Fruit fly (Drosophila melanogaster): Measurements from ENCODE around the gene CG32100.

Gene CG32100

DNA sequence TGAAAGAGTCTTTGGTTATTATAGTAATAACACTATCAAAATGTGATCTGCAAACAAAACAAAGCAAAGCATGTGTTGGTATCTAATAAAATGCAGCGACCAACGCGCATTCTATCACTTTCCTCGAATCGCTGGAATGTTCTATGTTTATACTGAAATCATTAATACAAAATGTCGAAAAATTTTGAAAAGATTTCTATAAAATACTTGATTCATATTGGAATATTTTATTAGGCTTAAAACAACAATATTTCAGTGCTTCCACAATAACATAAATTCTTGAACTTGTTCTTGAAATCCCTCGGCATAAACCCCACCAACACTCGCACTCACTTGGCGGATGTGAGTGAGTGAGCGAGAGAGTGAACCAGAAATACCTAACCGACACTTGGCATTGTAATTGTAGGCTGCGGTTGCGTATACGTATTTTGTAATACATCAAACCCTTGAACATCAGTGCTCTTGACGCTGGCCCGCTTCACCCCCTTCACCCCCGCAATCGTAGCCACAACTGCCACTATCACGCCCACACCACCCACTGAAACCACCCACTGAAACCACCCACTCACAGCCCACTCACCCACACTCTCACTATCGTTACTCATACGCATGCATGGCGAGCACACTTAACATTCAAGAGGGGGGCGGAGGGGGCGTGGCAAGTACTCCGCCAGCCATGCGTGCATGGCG lies 44.2 kb upstream of the CG32100 start (continued):
- TF ChIP-seq CG7987 (GFP tag; optimal IDR thresholded peaks at IDR 0.05) (no peak), Hr3 (GFP tag; optimal IDR thresholded peaks at IDR 0.05) (no peak), dimm (GFP tag; IDR thresholded peaks at IDR 0.05) (0 out of 2 replicates have a peak, but pooled peaks have one; percentile 9), Awh (GFP tag; IDR thresholded peaks at IDR 0.05) (0 out of 2 replicates have a peak, but pooled peaks have one; percentile 18), bab2 (GFP tag; optimal IDR thresholded peaks at IDR 0.05) (no peak), zfh1 (GFP tag; IDR thresholded peaks at IDR 0.05) (peak; percentile 64), CG13296 (GFP tag; optimal IDR thresholded peaks at IDR 0.05) (peak; percentile 31), CG16779 (GFP tag; IDR thresholded peaks at IDR 0.05) (peak; percentile 6; the same call in 1 of the 2 replicates), unpg (GFP tag; optimal IDR thresholded peaks at IDR 0.05) (peak; percentile 67), Hr39 (optimal IDR thresholded peaks at IDR 0.05) (no peak), gce (GFP tag; IDR thresholded peaks at IDR 0.05) (no peak), hkb (optimal IDR thresholded peaks at IDR 0.05) (no peak), hkb (GFP tag; IDR thresholded peaks at IDR 0.05) (peak; percentile 54; the same call in 1 of the 2 replicates), CoRest (tag; optimal IDR thresholded peaks at IDR 0.05) (peak; percentile 28), Hr51 (GFP tag; optimal IDR thresholded peaks at IDR 0.05) (peak in 1 of 2 experiments; percentile 62), CG18599 (GFP tag; optimal IDR thresholded peaks at IDR 0.05) (peak; percentile 4), pum (GFP tag; optimal IDR thresholded peaks at IDR 0.05) (no peak), Dip3 (GFP tag; optimal IDR thresholded peaks at IDR 0.05) (no peak), Hmx (GFP tag; optimal IDR thresholded peaks at IDR 0.05) (no peak), Camta (GFP tag; optimal IDR thresholded peaks at IDR 0.05) (no peak), Doc3 (GFP tag; IDR thresholded peaks at IDR 0.05; ENCODE audit: partially characterized antibody) (no peak), so (GFP tag; IDR thresholded peaks at IDR 0.05) (peak; percentile 65; the same call in 1 of the 3 replicates), ro (GFP tag; IDR thresholded peaks at IDR 0.05) (no peak), CG18262 (tag; optimal IDR thresholded peaks at IDR 0.05) (peak; percentile 56), sens (GFP tag) (peak; percentile 19), Sox102F (GFP tag; optimal IDR thresholded peaks at IDR 0.05) (peak; percentile 55), sim (GFP tag; IDR thresholded peaks at IDR 0.05) (no peak), tap (tag; optimal IDR thresholded peaks at IDR 0.05) (peak; percentile 30), Dek (tag; optimal IDR thresholded peaks at IDR 0.05) (no peak), CG1233 (GFP tag; optimal IDR thresholded peaks at IDR 0.05) (peak; percentile 31), CG14014 (GFP tag; IDR thresholded peaks at IDR 0.05) (peak; percentile 62; the same call in 1 of the 2 replicates), TFAM (GFP tag; optimal IDR thresholded peaks at IDR 0.05) (no peak), CG7786 (GFP tag; optimal IDR thresholded peaks at IDR 0.05) (no peak)

DNA sequence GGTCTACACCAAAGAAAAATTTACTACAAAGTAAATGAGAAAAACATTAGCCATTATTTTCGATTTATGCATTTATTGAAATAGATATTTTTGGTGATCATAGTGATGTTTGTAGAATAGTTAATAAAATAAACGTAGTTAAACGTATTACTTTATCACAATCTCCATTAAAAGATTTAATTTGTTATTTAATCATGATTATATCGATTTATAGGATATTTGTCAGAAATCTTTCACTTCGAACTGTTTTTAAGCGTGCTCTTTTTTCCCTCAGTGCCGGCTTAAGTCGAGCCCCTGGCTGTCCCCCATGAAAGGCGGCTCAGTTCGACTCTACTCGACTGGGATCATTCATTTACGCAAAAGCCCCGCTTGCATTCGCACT lies 43.7 kb upstream of the CG32100 start:
- no peak for TF ChIP-seq pnt (GFP tag; optimal IDR thresholded peaks at IDR 0.05)
- no peak for TF ChIP-seq CG6791 (GFP tag; IDR thresholded peaks at IDR 0.05; ENCODE audit: partially characterized antibody)
- TF ChIP-seq nmo (GFP tag; optimal IDR thresholded peaks at IDR 0.05): peak; percentile 10
- peak; percentile 24 for TF ChIP-seq CG30403 (GFP tag; optimal IDR thresholded peaks at IDR 0.05)
- peak; percentile 38 for TF ChIP-seq gem (tag; optimal IDR thresholded peaks at IDR 0.05)
- no peak for TF ChIP-seq klu (GFP tag; IDR thresholded peaks at IDR 0.05)
- peak; percentile 15 for TF ChIP-seq CG18476 (GFP tag; optimal IDR thresholded peaks at IDR 0.05)
- 0 out of 2 replicates have a peak, but pooled peaks have one; percentile 7 for TF ChIP-seq ssp (GFP tag; IDR thresholded peaks at IDR 0.05)
- TF ChIP-seq CG7839 (tag; optimal IDR thresholded peaks at IDR 0.05): peak; percentile 8
- TF ChIP-seq lmd (GFP tag; IDR thresholded peaks at IDR 0.05): peak; percentile 42
- TF ChIP-seq sens (GFP tag): peak; percentile 83
- peak; percentile 38 for TF ChIP-seq Meics (GFP tag; optimal IDR thresholded peaks at IDR 0.05)
- peak; percentile 7 for TF ChIP-seq phol (tag; optimal IDR thresholded peaks at IDR 0.05)
- no peak for TF ChIP-seq CG10274 (GFP tag; optimal IDR thresholded peaks at IDR 0.05)
- peak; percentile 9 for TF ChIP-seq tap (tag; optimal IDR thresholded peaks at IDR 0.05)
- 0 out of 2 replicates have a peak, but pooled peaks have one; percentile 4 for TF ChIP-seq crol (GFP tag; IDR thresholded peaks at IDR 0.05)
- peak; percentile 43 for TF ChIP-seq CG18599 (GFP tag; optimal IDR thresholded peaks at IDR 0.05)
- peak; percentile 7 for TF ChIP-seq CoRest (tag; optimal IDR thresholded peaks at IDR 0.05)
- no peak for TF ChIP-seq prd (optimal IDR thresholded peaks at IDR 0.05)
- peak; percentile 45; the same call in 1 of the 3 replicates for TF ChIP-seq prd (GFP tag; IDR thresholded peaks at IDR 0.05)
- peak; percentile 38; the same call in 1 of the 2 replicates for TF ChIP-seq Drgx (GFP tag; IDR thresholded peaks at IDR 0.05)
- TF ChIP-seq Oli (tag; optimal IDR thresholded peaks at IDR 0.05): peak; percentile 15

Measured in whole organism, embryonic.